Fruit fly (Drosophila melanogaster) whole organism, embryonic: Measurements from ENCODE around the gene CG34327.

Experiments used
- Ada2b ChIP-seq: fragments of 200-800 bp; sonication (Bioruptor generic); IDR thresholded peaks from 2 replicates; pipeline ENCODE4 v1.3.6; 2022; ENCODE audit warnings: missing biosample characterization, missing genetic modification characterization
- Asciz ChIP-seq: fragments of 200-800 bp; sonication (Bioruptor generic); optimal IDR thresholded peaks from 2 replicates; lab custom pipeline; 2017; ENCODE audit warnings: missing biosample characterization, mild to moderate bottlenecking, missing genetic modification characterization, missing genetic modification reagents
- CG11093 ChIP-seq: fragments of 200-800 bp; sonication (Bioruptor generic); IDR thresholded peaks from 3 replicates; pipeline ENCODE4 v1.3.6; 2022; ENCODE audit warnings: missing biosample characterization, missing genetic modification characterization
- CG11456 ChIP-seq: fragments of 200-800 bp; sonication (Bioruptor generic); IDR thresholded peaks from 3 replicates; pipeline ENCODE4 v1.3.6; 2022; ENCODE audit warnings: missing biosample characterization, missing genetic modification characterization
- CG11696 ChIP-seq: fragments of 200-800 bp; sonication (Bioruptor generic); IDR thresholded peaks from 2 replicates; pipeline ENCODE4 v1.3.6; 2022; ENCODE audit warnings: missing biosample characterization, missing genetic modification characterization
- CG12104 ChIP-seq: fragments of 200-800 bp; sonication (Bioruptor generic); optimal IDR thresholded peaks from 3 replicates; lab custom pipeline; 2016; ENCODE audit warnings: missing biosample characterization, missing genetic modification characterization
- CG14441 ChIP-seq: fragments of 200-800 bp; sonication (Bioruptor generic); IDR thresholded peaks from 2 replicates; pipeline ENCODE4 v1.3.6; 2022; ENCODE audit warnings: missing biosample characterization, missing genetic modification characterization
- CG14667 ChIP-seq: fragments of 200-800 bp; sonication (Bioruptor generic); IDR thresholded peaks from 2 replicates; pipeline ENCODE4 v1.3.6; 2022; ENCODE audit warnings: missing biosample characterization, missing genetic modification characterization
- CG1647 ChIP-seq: fragments of 200-800 bp; sonication (Bioruptor generic); optimal IDR thresholded peaks from 3 replicates; lab custom pipeline; 2016; ENCODE audit warnings: missing biosample characterization, missing genetic modification characterization
- CG17829 ChIP-seq: fragments of 200-800 bp; optimal IDR thresholded peaks from 2 replicates; lab custom pipeline; 2019; ENCODE audit warnings: missing biosample characterization, mild to moderate bottlenecking, missing genetic modification characterization, moderate library complexity
- CG31224 ChIP-seq: fragments of 200-800 bp; sonication (Bioruptor generic); IDR thresholded peaks from 2 replicates; pipeline ENCODE4 v1.3.6; 2022; ENCODE audit warnings: missing biosample characterization, missing genetic modification characterization
- CG31441 ChIP-seq: fragments of 200-800 bp; sonication (Bioruptor generic); IDR thresholded peaks from 2 replicates; pipeline ENCODE4 v1.3.6; 2022; ENCODE audit warnings: missing biosample characterization, missing genetic modification characterization
- CG34224 ChIP-seq: fragments of 200-800 bp; sonication (Bioruptor generic); IDR thresholded peaks from 3 replicates; pipeline ENCODE4 v1.3.6; 2022; ENCODE audit warnings: missing biosample characterization, missing genetic modification characterization; ENCODE audit not compliant: partially characterized antibody
- CG3726 ChIP-seq: fragments of 200-800 bp; sonication (Bioruptor generic); IDR thresholded peaks from 3 replicates; pipeline ENCODE4, ENCODE4 v1.3.6; 2022; ENCODE audit warnings: missing biosample characterization, missing genetic modification characterization
- CG4424 ChIP-seq: fragments of 200-800 bp; sonication (Bioruptor generic); optimal IDR thresholded peaks from 3 replicates; lab custom pipeline; 2016; ENCODE audit warnings: missing biosample characterization, missing genetic modification characterization
- CG4854 ChIP-seq: fragments of 200-800 bp; sonication (Bioruptor generic); optimal IDR thresholded peaks from 2 replicates; lab custom pipeline; 2016; ENCODE audit warnings: missing biosample characterization, missing genetic modification characterization, inconsistent platforms
- CG8359 ChIP-seq: fragments of 200-800 bp; sonication (Bioruptor generic); optimal IDR thresholded peaks from 2 replicates; lab custom pipeline; 2017; ENCODE audit warnings: missing biosample characterization, mild to moderate bottlenecking, missing genetic modification characterization, borderline replicate concordance
- CG8765 ChIP-seq: fragments of 200-800 bp; sonication (Bioruptor generic); IDR thresholded peaks from 2 replicates; pipeline ENCODE4 v1.3.6; 2022; ENCODE audit warnings: missing biosample characterization, missing genetic modification characterization
- CG8944 ChIP-seq: fragments of 200-800 bp; sonication (Bioruptor generic); optimal IDR thresholded peaks from 3 replicates; lab custom pipeline; 2016; ENCODE audit warnings: missing biosample characterization, missing genetic modification characterization
- CG9797 ChIP-seq: fragments of 200-800 bp; sonication (Bioruptor generic); optimal IDR thresholded peaks from 3 replicates; lab custom pipeline; 2018; ENCODE audit warnings: missing biosample characterization, mild to moderate bottlenecking, missing genetic modification characterization
- CoRest ChIP-seq: fragments of 200-800 bp; sonication (Bioruptor generic); optimal IDR thresholded peaks from 3 replicates; lab custom pipeline; 2018; ENCODE audit warnings: missing biosample characterization, mild to moderate bottlenecking, missing genetic modification characterization, moderate library complexity
- D ChIP-seq, 2 experiments: fragments of 200-800 bp in 1 of 2; fragments of >200 bp in 1 of 2; sonication (Bioruptor generic) in 1 of 2; optimal IDR thresholded peaks; 2 replicates in 1 of 2; 3 replicates in 1 of 2; lab custom pipeline; 2017; ENCODE audit warnings: mild to moderate bottlenecking in 1 of 2, missing biosample characterization in 1 of 2, missing genetic modification characterization in 1 of 2, missing genetic modification reagents in 1 of 2
- Dad ChIP-seq: fragments of 200-800 bp; sonication (Bioruptor generic); optimal IDR thresholded peaks from 3 replicates; lab custom pipeline; 2016; ENCODE audit warnings: missing biosample characterization, missing genetic modification characterization
- Dbx ChIP-seq: fragments of 200-800 bp; sonication (Bioruptor generic); IDR thresholded peaks from 3 replicates; pipeline ENCODE4 v1.3.6; 2022; ENCODE audit warnings: missing biosample characterization, missing genetic modification characterization
- ERR ChIP-seq: fragments of 200-800 bp; sonication (Bioruptor generic); optimal IDR thresholded peaks from 2 replicates; lab custom pipeline; 2016; ENCODE audit warnings: missing biosample characterization, missing genetic modification characterization
- GATAe ChIP-seq: fragments of 200-800 bp; sonication (Bioruptor generic); conservative IDR thresholded peaks from 2 replicates; pipeline ENCODE4 v1.3.6; 2022; ENCODE audit warnings: missing biosample characterization, missing genetic modification characterization
- Hmr ChIP-seq: fragments of 200-800 bp; sonication (Bioruptor generic); optimal IDR thresholded peaks from 3 replicates; lab custom pipeline; 2017; ENCODE audit warnings: mild to moderate bottlenecking, missing biosample characterization, missing genetic modification reagents, missing genetic modification characterization
- Mrtf ChIP-seq: fragments of 200-800 bp; sonication (Bioruptor generic); IDR thresholded peaks from 3 replicates; pipeline ENCODE4 v1.3.6; 2022; ENCODE audit warnings: missing biosample characterization, missing genetic modification characterization
- Oaz ChIP-seq: fragments of 200-800 bp; sonication (Bioruptor generic); IDR thresholded peaks from 2 replicates; pipeline ENCODE4 v1.3.6; 2022; ENCODE audit warnings: missing biosample characterization, missing genetic modification characterization
- Sox100B ChIP-seq: fragments of 200-800 bp; sonication (Bioruptor generic); optimal IDR thresholded peaks from 3 replicates; lab custom pipeline; 2018; ENCODE audit warnings: missing biosample characterization, mild to moderate bottlenecking, missing genetic modification characterization
- az2 ChIP-seq: fragments of 200-800 bp; sonication (Bioruptor generic); optimal IDR thresholded peaks from 3 replicates; lab custom pipeline; 2016; ENCODE audit warnings: missing biosample characterization, missing genetic modification characterization
- bbx ChIP-seq: fragments of 200-800 bp; sonication (Bioruptor generic); IDR thresholded peaks from 2 replicates; pipeline ENCODE4 v1.3.6; 2022; ENCODE audit warnings: missing biosample characterization, missing genetic modification characterization; ENCODE audit not compliant: partially characterized antibody
- chif ChIP-seq, 2 experiments: fragments of 200-800 bp; sonication (Bioruptor generic); optimal IDR thresholded peaks; 3 replicates each; lab custom pipeline; 2016; ENCODE audit warnings: missing biosample characterization in 2 of 2, missing genetic modification characterization in 2 of 2
- corto ChIP-seq: fragments of 200-800 bp; sonication (Bioruptor generic); optimal IDR thresholded peaks from 2 replicates; lab custom pipeline; 2016; ENCODE audit warnings: missing biosample characterization, mild to moderate bottlenecking, missing genetic modification characterization, moderate library complexity
- disco-r ChIP-seq: fragments of 200-800 bp; sonication (Bioruptor generic); optimal IDR thresholded peaks from 2 replicates; lab custom pipeline; 2016; ENCODE audit warnings: missing biosample characterization, missing genetic modification characterization
- dm ChIP-seq: fragments of 200-800 bp; sonication (Bioruptor generic); optimal IDR thresholded peaks from 3 replicates; lab custom pipeline; 2016; ENCODE audit warnings: missing biosample characterization, missing genetic modification characterization
- dysf ChIP-seq: fragments of 200-800 bp; sonication (Bioruptor generic); IDR thresholded peaks from 3 replicates; pipeline ENCODE4 v1.3.6; 2022; ENCODE audit warnings: missing biosample characterization, missing genetic modification characterization
- emc ChIP-seq: fragments of 200-800 bp; sonication (Bioruptor generic); optimal IDR thresholded peaks from 2 replicates; lab custom pipeline; 2016; ENCODE audit warnings: missing biosample characterization, missing genetic modification characterization
- gcm ChIP-seq: fragments of 200-800 bp; sonication (Bioruptor generic); optimal IDR thresholded peaks from 2 replicates; lab custom pipeline; 2019; ENCODE audit warnings: missing biosample characterization, mild to moderate bottlenecking, missing genetic modification characterization, moderate library complexity
- gcm2 ChIP-seq: fragments of 200-800 bp; sonication (Bioruptor generic); optimal IDR thresholded peaks from 2 replicates; lab custom pipeline; 2016; ENCODE audit warnings: missing biosample characterization, missing genetic modification characterization
- pb ChIP-seq: fragments of 200-800 bp; sonication (Bioruptor generic); optimal IDR thresholded peaks from 3 replicates; lab custom pipeline; 2016; ENCODE audit warnings: missing biosample characterization, missing genetic modification characterization
- pho ChIP-seq: fragments of 200-800 bp; sonication (Bioruptor generic); optimal IDR thresholded peaks from 2 replicates; lab custom pipeline; 2016; ENCODE audit warnings: missing biosample characterization, missing genetic modification characterization
- shn ChIP-seq: fragments of 200-800 bp; sonication (Bioruptor generic); optimal IDR thresholded peaks from 3 replicates; lab custom pipeline; 2016; ENCODE audit warnings: missing biosample characterization, missing genetic modification characterization
- slou ChIP-seq: fragments of 200-800 bp; sonication (Bioruptor generic); optimal IDR thresholded peaks from 3 replicates; lab custom pipeline; 2016; ENCODE audit warnings: missing biosample characterization, missing genetic modification characterization
- sna ChIP-seq: fragments of 200-800 bp; sonication (Bioruptor generic); IDR thresholded peaks from 2 replicates; pipeline ENCODE4 v1.3.6; 2022; ENCODE audit warnings: missing biosample characterization, missing genetic modification characterization; ENCODE audit not compliant: partially characterized antibody
- trh ChIP-seq: fragments of 200-800 bp; sonication (Bioruptor generic); optimal IDR thresholded peaks from 2 replicates; lab custom pipeline; 2016; ENCODE audit warnings: missing biosample characterization, missing genetic modification characterization
- ttk ChIP-seq: fragments of 200-800 bp; sonication (Bioruptor generic); IDR thresholded peaks from 2 replicates; pipeline ENCODE4 v2.1.2; 2022; ENCODE audit warnings: missing biosample characterization, missing genetic modification characterization
- unpg ChIP-seq: fragments of 200-800 bp; sonication (Bioruptor generic); optimal IDR thresholded peaks from 3 replicates; lab custom pipeline; 2018; ENCODE audit warnings: missing biosample characterization, mild to moderate bottlenecking, missing genetic modification characterization, moderate library complexity
- zen ChIP-seq: fragments of 200-800 bp; sonication (Bioruptor generic); optimal IDR thresholded peaks from 3 replicates; lab custom pipeline; 2018; ENCODE audit warnings: missing biosample characterization, mild to moderate bottlenecking, missing genetic modification characterization, moderate library complexity

CG34327 gene

dm6 chrX:17181264-17182198 lies 42.1 kb downstream of the CG34327 start (continued):
- TF ChIP-seq CG17829 (tag; lab: Kevin White, UChicago) = peak; percentile 43
- TF ChIP-seq CG3726 (GFP tag; lab: Robert Waterston, UW) = 0 out of 3 replicates have a peak, but pooled peaks have one; percentile 28
- no peak for TF ChIP-seq Hmr (GFP tag; lab: Kevin White, UChicago)
- TF ChIP-seq Asciz (GFP tag; lab: Kevin White, UChicago) = no peak
- TF ChIP-seq GATAe (GFP tag; lab: Robert Waterston, UW) = no peak
- no peak for TF ChIP-seq dm (GFP tag; lab: Kevin White, UChicago)
- TF ChIP-seq pb (GFP tag; lab: Kevin White, UChicago) = no peak
- TF ChIP-seq slou (GFP tag; lab: Kevin White, UChicago) = no peak
- TF ChIP-seq CG8765 (GFP tag; lab: Robert Waterston, UW) = no peak
- peak; percentile 42 for TF ChIP-seq CG4424 (GFP tag; lab: Kevin White, UChicago)
- TF ChIP-seq az2 (GFP tag; lab: Kevin White, UChicago) = peak; percentile 5
- TF ChIP-seq CG8359 (GFP tag; lab: Kevin White, UChicago) = no peak
- TF ChIP-seq ttk = 0 out of 2 replicates have a peak, but pooled peaks have one; percentile 28
- TF ChIP-seq CG31224 (GFP tag; lab: Robert Waterston, UW) = no peak
- no peak for TF ChIP-seq CG4854 (GFP tag; lab: Kevin White, UChicago)
- TF ChIP-seq Sox100B (GFP tag; lab: Kevin White, UChicago) = peak; percentile 34
- no peak for TF ChIP-seq CG11456 (GFP tag; lab: Robert Waterston, UW)
- no peak for TF ChIP-seq CG11093 (GFP tag; lab: Robert Waterston, UW)
- no peak for TF ChIP-seq emc (GFP tag; lab: Kevin White, UChicago)
- no peak for TF ChIP-seq corto
- TF ChIP-seq Mrtf = no peak
- no peak for TF ChIP-seq CG14441 (GFP tag; lab: Robert Waterston, UW)
- TF ChIP-seq trh = no peak
- no peak for TF ChIP-seq gcm2 (GFP tag; lab: Kevin White, UChicago)
- TF ChIP-seq unpg (GFP tag; lab: Kevin White, UChicago) = peak; percentile 19
- no peak for TF ChIP-seq Dbx (GFP tag; lab: Robert Waterston, UW)
- peak; percentile 18 for TF ChIP-seq CoRest (tag; lab: Kevin White, UChicago)
- TF ChIP-seq ERR = no peak
- TF ChIP-seq gcm = peak; percentile 43
- no peak for TF ChIP-seq D (optimal IDR thresholded peaks at IDR 0.05; lab: Kevin White, UChicago)
- TF ChIP-seq D (GFP tag; optimal IDR thresholded peaks at IDR 0.05; lab: Kevin White, UChicago) = no peak
- TF ChIP-seq chif (GFP tag; optimal IDR thresholded peaks at IDR 0.05; lab: Kevin White, UChicago) = no peak
- 0 out of 3 replicates have a peak, but pooled peaks have one; percentile 10 for TF ChIP-seq dysf (GFP tag; lab: Robert Waterston, UW)
- TF ChIP-seq CG8944 (GFP tag; lab: Kevin White, UChicago) = no peak
- no peak for TF ChIP-seq Dad (GFP tag; lab: Kevin White, UChicago)
- peak; percentile 57 for TF ChIP-seq CG31441 (GFP tag; lab: Robert Waterston, UW)
- TF ChIP-seq bbx (GFP tag; lab: Robert Waterston, UW) = no peak
- no peak for TF ChIP-seq CG1647 (GFP tag; lab: Kevin White, UChicago)
- TF ChIP-seq disco-r = no peak
- no peak for TF ChIP-seq pho
- no peak for TF ChIP-seq Oaz (GFP tag; lab: Robert Waterston, UW)
- TF ChIP-seq CG9797 (GFP tag; lab: Kevin White, UChicago) = no peak
- TF ChIP-seq CG14667 (GFP tag; lab: Robert Waterston, UW) = no peak
- no peak for TF ChIP-seq CG11696
- TF ChIP-seq shn = no peak
- TF ChIP-seq CG34224 = no peak
- no peak for TF ChIP-seq sna (GFP tag; lab: Robert Waterston, UW)
- 0 out of 2 replicates have a peak, but pooled peaks have one; percentile 28 for TF ChIP-seq Ada2b
- TF ChIP-seq CG12104 = no peak
- peak; percentile 6 for TF ChIP-seq zen (tag; lab: Kevin White, UChicago)
